Fruit fly (Drosophila melanogaster): ENCODE data around the gene CG13071.
A peak's percentile ranks its signal among the peaks of the same experiment; 100 is the strongest.

CG13071 gene

DNA sequence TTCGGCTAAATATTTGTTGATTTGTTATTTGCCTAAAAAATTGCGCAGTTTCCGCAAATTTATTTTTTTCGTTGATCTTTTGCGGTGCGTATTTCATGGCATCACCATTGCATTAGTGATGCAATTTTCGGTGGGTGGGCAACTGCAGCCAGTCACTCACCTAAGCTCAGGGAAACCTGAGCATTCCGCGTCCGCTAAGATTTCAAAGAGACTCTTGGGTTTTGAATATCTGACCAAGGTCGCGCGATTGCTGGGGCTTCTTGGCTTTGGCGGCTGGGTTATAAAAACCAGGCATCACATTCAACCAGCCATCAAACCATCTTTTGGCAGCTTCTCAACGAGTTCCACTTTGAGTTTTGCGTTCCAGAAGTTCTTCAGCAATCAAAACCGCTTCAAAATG, at the start of gene CG13071:
TSS of gene CG13071 (plus strand) at position 301 of the 400 bp plus-strand sequence.
- TF ChIP-seq Ets98B (GFP tag; IDR thresholded peaks at IDR 0.05): no peak
- TF ChIP-seq CG14655 (GFP tag; optimal IDR thresholded peaks at IDR 0.05): no peak
- no peak for TF ChIP-seq CG34367 (tag; optimal IDR thresholded peaks at IDR 0.05)
- no peak for TF ChIP-seq CG15710 (tag; optimal IDR thresholded peaks at IDR 0.05)
- TF ChIP-seq fd96Ca (GFP tag; IDR thresholded peaks at IDR 0.05): no peak
- TF ChIP-seq CG17806 (tag; optimal IDR thresholded peaks at IDR 0.05): no peak
- TF ChIP-seq CG8301 (tag; optimal IDR thresholded peaks at IDR 0.05): no peak

DNA sequence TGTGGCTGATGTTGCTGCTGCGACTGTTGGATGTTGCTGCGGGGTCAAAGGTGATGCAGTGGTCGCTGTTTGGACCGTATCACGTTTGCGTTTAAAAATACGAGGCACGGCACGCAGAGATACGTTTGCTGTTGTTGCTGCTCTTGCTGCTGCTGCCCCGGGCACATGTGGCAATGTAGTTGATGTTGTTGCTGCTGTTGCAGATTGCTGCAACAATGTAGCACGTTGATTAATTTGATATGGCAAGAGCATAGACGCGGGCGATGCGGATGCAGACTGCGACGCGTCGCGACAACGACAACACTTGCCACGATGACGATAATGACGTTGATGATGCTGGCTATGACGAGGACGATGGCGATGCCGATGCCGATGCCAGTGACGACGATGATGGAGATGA, 49.3 kb upstream of the CG13071 start:
- TF ChIP-seq CG4496 (GFP tag; IDR thresholded peaks at IDR 0.05) (no peak), EcR (GFP tag; optimal IDR thresholded peaks at IDR 0.05) (peak; percentile 43), CG13204 (GFP tag; optimal IDR thresholded peaks at IDR 0.05) (peak; percentile 46), Ets98B (GFP tag; IDR thresholded peaks at IDR 0.05) (peak; percentile 6; the same call in 1 of the 2 replicates)

DNA sequence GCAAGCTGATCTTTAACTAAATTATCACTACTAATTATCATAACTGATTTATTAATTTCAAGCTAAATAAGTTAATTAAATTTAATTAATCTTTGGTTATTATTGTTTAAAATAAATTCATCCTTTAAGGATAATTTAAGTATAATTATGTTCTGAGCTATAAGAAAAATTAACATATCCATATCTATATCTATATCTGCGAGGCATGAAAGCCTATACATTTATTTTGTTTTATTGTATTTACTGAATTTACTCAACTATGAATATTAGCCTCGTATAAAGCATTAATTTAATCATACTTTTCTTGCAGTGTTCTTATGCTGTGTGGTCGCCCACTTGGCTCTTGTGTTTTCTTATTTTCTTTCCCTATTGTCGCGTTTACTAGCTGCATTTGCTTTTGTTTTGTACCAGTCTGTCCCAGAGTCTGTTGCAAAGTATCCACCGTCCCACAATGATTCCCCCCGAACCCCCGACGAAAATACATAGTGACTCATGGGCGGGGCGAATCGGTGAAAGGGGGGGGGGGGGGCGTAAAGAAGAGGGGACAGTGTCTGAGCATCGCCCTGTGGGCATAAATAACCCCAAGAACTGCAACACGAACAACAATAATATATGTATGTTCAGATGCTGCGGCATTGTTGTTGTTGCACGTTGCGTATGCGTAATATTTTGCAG, 47.9 kb upstream of the CG13071 start:
- no peak for TF ChIP-seq D1 (tag; optimal IDR thresholded peaks at IDR 0.05)
- peak; percentile 79 for TF ChIP-seq CG13204 (GFP tag; optimal IDR thresholded peaks at IDR 0.05)
- peak; percentile 36 for TF ChIP-seq CG15710 (tag; optimal IDR thresholded peaks at IDR 0.05)
- TF ChIP-seq rn (GFP tag; IDR thresholded peaks at IDR 0.05): no peak
- no peak for TF ChIP-seq Pif1B (GFP tag; optimal IDR thresholded peaks at IDR 0.05)
- peak; percentile 64 for TF ChIP-seq CG32121 (GFP tag; IDR thresholded peaks at IDR 0.05)
- peak; percentile 41 for TF ChIP-seq CG17806 (tag; optimal IDR thresholded peaks at IDR 0.05)
- TF ChIP-seq fd96Ca (GFP tag; IDR thresholded peaks at IDR 0.05): peak; percentile 65; the same call in 2 of the 3 replicates
- TF ChIP-seq CG34367 (tag; optimal IDR thresholded peaks at IDR 0.05): no peak
- TF ChIP-seq CG9948 (tag; optimal IDR thresholded peaks at IDR 0.05): peak; percentile 38
- no peak for TF ChIP-seq CG10348 (GFP tag; IDR thresholded peaks at IDR 0.05)
- peak; percentile 64 for TF ChIP-seq EcR (GFP tag; optimal IDR thresholded peaks at IDR 0.05)
- peak; percentile 40 for TF ChIP-seq gl (tag; optimal IDR thresholded peaks at IDR 0.05)
- peak; percentile 26 for TF ChIP-seq CG14655 (GFP tag; optimal IDR thresholded peaks at IDR 0.05)
- TF ChIP-seq Snoo (tag; optimal IDR thresholded peaks at IDR 0.05): peak; percentile 37
- TF ChIP-seq Ets98B (GFP tag; IDR thresholded peaks at IDR 0.05): peak; percentile 55
- peak; percentile 43 for TF ChIP-seq CG8159 (tag; optimal IDR thresholded peaks at IDR 0.05)
- no peak; the same call in 1 of the 2 replicates for TF ChIP-seq CG12605 (GFP tag; IDR thresholded peaks at IDR 0.05)
- TF ChIP-seq CG4496 (GFP tag; IDR thresholded peaks at IDR 0.05): peak; percentile 42; the same call in 1 of the 3 replicates

DNA sequence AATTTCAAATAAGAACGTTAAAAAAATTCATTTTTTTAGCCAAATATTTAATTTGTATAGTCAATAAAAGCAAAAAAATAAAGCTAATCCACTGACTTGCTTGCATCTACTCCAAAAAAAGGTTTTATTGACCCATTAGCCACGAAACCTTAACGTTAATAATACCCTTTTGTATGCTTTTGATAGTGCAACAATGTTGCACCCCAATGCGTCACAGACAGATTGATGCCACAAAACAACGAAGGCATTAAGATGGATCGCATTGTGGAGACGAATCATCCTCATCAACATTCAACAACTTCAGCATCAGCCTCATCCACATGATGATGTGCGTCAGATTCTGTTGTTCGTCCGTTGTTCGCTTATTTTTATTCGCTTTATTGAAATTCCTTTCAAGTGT, 47.1 kb upstream of the CG13071 start:
- peak; percentile 36 for TF ChIP-seq CG8159 (tag; optimal IDR thresholded peaks at IDR 0.05)
- TF ChIP-seq Pif1B (GFP tag; optimal IDR thresholded peaks at IDR 0.05): no peak

DNA sequence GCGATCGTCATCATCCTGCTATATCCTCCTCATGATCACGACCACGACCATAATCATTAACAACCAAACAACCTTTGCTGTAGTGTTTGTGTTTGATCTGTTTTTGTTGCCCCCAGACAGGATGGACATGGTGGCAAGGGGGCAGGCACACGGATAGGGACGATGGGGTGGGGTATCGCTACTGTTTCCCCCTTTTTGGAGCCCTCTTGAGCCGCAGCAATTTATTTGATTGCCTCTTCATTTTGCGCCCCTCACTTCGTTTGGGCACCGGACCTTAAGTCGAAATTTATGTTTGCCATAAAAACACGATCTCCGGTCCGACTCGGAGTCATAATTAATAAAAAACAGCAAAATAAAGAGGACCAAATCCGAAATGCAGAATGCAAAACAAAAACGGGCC, 46.7 kb upstream of the CG13071 start:
- TF ChIP-seq rn (GFP tag; IDR thresholded peaks at IDR 0.05) (no peak), CG10348 (GFP tag; IDR thresholded peaks at IDR 0.05) (no peak), CG32121 (GFP tag; IDR thresholded peaks at IDR 0.05) (no peak), Snoo (tag; optimal IDR thresholded peaks at IDR 0.05) (no peak), CG17806 (tag; optimal IDR thresholded peaks at IDR 0.05) (no peak), D1 (tag; optimal IDR thresholded peaks at IDR 0.05) (no peak), EcR (GFP tag; optimal IDR thresholded peaks at IDR 0.05) (no peak), Ets98B (GFP tag; IDR thresholded peaks at IDR 0.05) (no peak), CG8301 (tag; optimal IDR thresholded peaks at IDR 0.05) (no peak)

- TF ChIP-seq CG8301 (tag; optimal IDR thresholded peaks at IDR 0.05) (no peak), CG17806 (tag; optimal IDR thresholded peaks at IDR 0.05) (no peak), CG34367 (tag; optimal IDR thresholded peaks at IDR 0.05) (no peak), Ets98B (GFP tag; IDR thresholded peaks at IDR 0.05) (no peak), Pif1B (GFP tag; optimal IDR thresholded peaks at IDR 0.05) (no peak), CG13204 (GFP tag; optimal IDR thresholded peaks at IDR 0.05) (no peak), CG32121 (GFP tag; IDR thresholded peaks at IDR 0.05) (no peak), Snoo (tag; optimal IDR thresholded peaks at IDR 0.05) (no peak), CG12605 (GFP tag; IDR thresholded peaks at IDR 0.05) (no peak), Pif1A (GFP tag; optimal IDR thresholded peaks at IDR 0.05) (no peak), CG4496 (GFP tag; IDR thresholded peaks at IDR 0.05) (no peak; the same call in 2 of the 3 replicates), gl (tag; optimal IDR thresholded peaks at IDR 0.05) (no peak), CG15710 (tag; optimal IDR thresholded peaks at IDR 0.05) (no peak), rn (GFP tag; IDR thresholded peaks at IDR 0.05) (no peak), CG9948 (tag; optimal IDR thresholded peaks at IDR 0.05) (no peak), fd96Ca (GFP tag; IDR thresholded peaks at IDR 0.05) (no peak)
These were observed 45.3 kb upstream of the CG13071 start, which contains the start of gene CG13073 for dm6 chr3L:16217203-16217602. TSS of gene CG13073 (minus strand) at chr3L:16217303.

dm6 chr3L:16217935-16218334, 44.6 kb upstream of the CG13071 start:
- peak; percentile 4; the same call in 1 of the 2 replicates for TF ChIP-seq rn (GFP tag; IDR thresholded peaks at IDR 0.05)
- peak; percentile 60 for TF ChIP-seq CG9948 (tag; optimal IDR thresholded peaks at IDR 0.05)
- TF ChIP-seq CG34367 (tag; optimal IDR thresholded peaks at IDR 0.05): peak; percentile 45
- peak; percentile 21 for TF ChIP-seq CG15710 (tag; optimal IDR thresholded peaks at IDR 0.05)
- TF ChIP-seq CG13204 (GFP tag; optimal IDR thresholded peaks at IDR 0.05): no peak
- TF ChIP-seq CG10348 (GFP tag; IDR thresholded peaks at IDR 0.05): no peak
- TF ChIP-seq CG4496 (GFP tag; IDR thresholded peaks at IDR 0.05): peak; percentile 64; the same call in 2 of the 3 replicates
- peak; percentile 59 for TF ChIP-seq CG17806 (tag; optimal IDR thresholded peaks at IDR 0.05)
- TF ChIP-seq CG8159 (tag; optimal IDR thresholded peaks at IDR 0.05): peak; percentile 39
- TF ChIP-seq CG14655 (GFP tag; optimal IDR thresholded peaks at IDR 0.05): peak; percentile 79
- TF ChIP-seq CG12605 (GFP tag; IDR thresholded peaks at IDR 0.05): peak; percentile 63
- peak; percentile 77 for TF ChIP-seq CG8301 (tag; optimal IDR thresholded peaks at IDR 0.05)
- TF ChIP-seq Snoo (tag; optimal IDR thresholded peaks at IDR 0.05): no peak
- TF ChIP-seq gl (tag; optimal IDR thresholded peaks at IDR 0.05): no peak
- 0 out of 3 replicates have a peak, but pooled peaks have one; percentile 8 for TF ChIP-seq fd96Ca (GFP tag; IDR thresholded peaks at IDR 0.05)
- TF ChIP-seq Pif1B (GFP tag; optimal IDR thresholded peaks at IDR 0.05): peak; percentile 41
- TF ChIP-seq CG32121 (GFP tag; IDR thresholded peaks at IDR 0.05): no peak
- peak; percentile 52 for TF ChIP-seq Pif1A (GFP tag; optimal IDR thresholded peaks at IDR 0.05)
- peak; percentile 82 for TF ChIP-seq Ets98B (GFP tag; IDR thresholded peaks at IDR 0.05)
- TF ChIP-seq EcR (GFP tag; optimal IDR thresholded peaks at IDR 0.05): no peak
- TF ChIP-seq D1 (tag; optimal IDR thresholded peaks at IDR 0.05): no peak
